Worm (Caenorhabditis elegans): ENCODE measurements around the gene F27E5.7.

F27E5.7 gene

DNA sequence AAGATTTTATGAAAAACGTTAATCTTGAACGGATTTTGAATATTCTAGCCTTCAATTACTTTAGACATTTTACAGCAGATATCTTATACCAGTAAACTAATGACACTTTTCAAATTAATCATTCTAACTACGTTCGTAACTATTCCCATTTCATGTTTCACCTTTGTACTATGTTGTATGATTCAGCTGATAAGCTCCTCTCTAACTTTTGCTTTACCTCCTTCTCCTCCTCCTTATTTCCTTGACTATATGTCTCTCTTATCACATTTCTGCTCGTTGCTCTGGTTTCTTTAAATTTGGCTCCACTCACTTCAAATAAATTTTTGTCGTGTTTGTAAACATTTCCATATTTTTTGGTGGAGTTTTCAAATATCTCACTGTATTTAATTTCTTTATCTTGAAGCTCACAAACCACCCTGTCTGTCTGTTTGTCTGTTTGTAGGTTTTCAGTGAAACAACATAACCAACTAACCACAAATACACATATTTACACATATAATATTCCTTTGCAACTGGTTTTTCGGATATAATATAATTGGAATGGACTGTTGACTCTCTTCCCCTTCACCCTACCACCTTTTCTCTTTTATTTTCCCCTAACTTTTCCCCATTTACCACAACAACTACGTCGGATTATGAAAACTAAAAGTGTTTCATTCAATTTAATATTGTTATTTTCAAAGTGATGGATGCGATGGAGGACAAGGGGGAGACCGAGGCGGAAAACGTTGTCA, 28.2 kb upstream of the F27E5.7 start, which contains the start of gene lact-2:
Gene lact-2 (plus strand): TSS at position 684 of the 734 bp plus-strand sequence.
- TF ChIP-seq R02D3.7 (tag; optimal IDR thresholded peaks at IDR 0.05) (no peak), ZK546.5 (tag; optimal IDR thresholded peaks at IDR 0.05) (no peak), sea-2 (GFP tag; optimal IDR thresholded peaks at IDR 0.05) (no peak), pqm-1 (tag; optimal IDR thresholded peaks at IDR 0.05) (peak; percentile 77), skn-1 (tag; optimal IDR thresholded peaks at IDR 0.05) (no peak), nhr-12 (tag; optimal IDR thresholded peaks at IDR 0.05) (no peak), unc-62 (GFP tag; optimal IDR thresholded peaks at IDR 0.05) (no peak), nhr-67 (tag; optimal IDR thresholded peaks at IDR 0.05) (no peak), ama-1 (optimal IDR thresholded peaks at IDR 0.05) (no peak), elt-2 (tag; optimal IDR thresholded peaks at IDR 0.05) (peak; percentile 76), nhr-43 (tag; optimal IDR thresholded peaks at IDR 0.05; ENCODE audit: poor library complexity, severe bottlenecking) (no peak), hmg-11 (tag; optimal IDR thresholded peaks at IDR 0.05) (no peak)

DNA sequence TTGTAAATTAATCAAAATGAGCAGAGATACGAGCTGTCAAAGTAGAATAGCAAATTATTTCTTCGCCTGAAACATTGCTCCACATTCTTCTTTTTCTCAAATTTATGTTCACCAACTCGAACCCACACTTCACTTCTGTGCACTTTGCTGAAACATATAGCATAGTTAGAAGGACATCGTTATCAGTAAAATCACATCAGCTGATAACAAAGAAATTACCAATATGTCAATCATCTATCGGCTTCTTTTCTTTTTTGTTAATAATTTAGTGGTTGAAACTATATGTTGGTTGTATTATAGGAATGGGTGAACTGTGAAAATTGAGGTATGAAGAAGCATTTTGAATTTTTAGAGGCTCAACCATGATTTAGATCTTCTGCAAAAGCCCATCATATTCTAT, 27.3 kb upstream of the F27E5.7 start:
- TF ChIP-seq pqm-1 (tag; optimal IDR thresholded peaks at IDR 0.05): peak; percentile 60
- no peak for TF ChIP-seq nhr-25 (tag; optimal IDR thresholded peaks at IDR 0.05)
- TF ChIP-seq elt-2 (tag; optimal IDR thresholded peaks at IDR 0.05): peak; percentile 81

DNA sequence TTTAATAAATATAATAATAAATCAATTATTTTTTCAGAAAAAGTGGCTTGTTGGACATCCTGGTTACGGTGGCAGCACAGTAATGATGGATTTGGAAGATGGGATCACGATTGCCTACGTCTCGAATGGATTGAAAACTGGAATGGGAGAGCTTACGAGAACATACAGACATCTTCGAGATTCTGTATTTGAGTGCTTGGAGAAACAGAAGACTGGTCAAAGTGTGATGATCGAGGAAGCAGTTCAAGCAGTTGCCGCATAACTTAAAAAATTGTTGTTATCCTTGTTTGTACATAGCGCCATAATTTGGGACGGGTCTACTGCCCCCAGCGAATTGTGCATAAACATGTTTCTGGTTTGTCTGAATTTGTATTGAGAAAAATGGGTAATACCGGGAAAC, 24.1 kb upstream of the F27E5.7 start:
- TF ChIP-seq ceh-16 (tag; optimal IDR thresholded peaks at IDR 0.05) (no peak), ceh-9 (tag; optimal IDR thresholded peaks at IDR 0.05) (no peak), nhr-12 (tag; optimal IDR thresholded peaks at IDR 0.05) (no peak), zag-1 (tag; optimal IDR thresholded peaks at IDR 0.05) (no peak), ztf-11 (tag; optimal IDR thresholded peaks at IDR 0.05) (no peak), ztf-4 (tag; optimal IDR thresholded peaks at IDR 0.05) (no peak), mml-1 (tag; optimal IDR thresholded peaks at IDR 0.05) (no peak), R02D3.7 (tag; optimal IDR thresholded peaks at IDR 0.05) (no peak), egl-27 (tag; optimal IDR thresholded peaks at IDR 0.05) (no peak), nhr-76 (tag; optimal IDR thresholded peaks at IDR 0.05) (no peak)

DNA sequence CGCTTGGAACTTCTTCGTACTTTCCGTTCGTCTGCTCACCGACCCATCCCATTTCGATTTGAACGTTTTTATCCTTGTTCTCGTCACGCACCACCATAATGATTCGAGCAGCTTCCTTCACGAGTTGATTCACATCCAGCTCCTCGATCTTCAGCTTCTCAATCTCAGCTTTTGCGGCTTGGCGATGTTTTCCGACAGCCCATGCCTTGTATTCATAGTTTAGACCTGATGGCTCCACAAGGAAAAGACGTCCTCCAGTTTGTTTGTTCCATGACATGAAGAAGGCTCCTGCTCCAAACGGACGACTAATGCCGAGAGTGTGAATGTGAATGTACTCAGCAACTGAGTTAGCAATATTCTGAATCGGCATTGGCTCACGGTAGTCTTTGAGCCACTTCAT, 23.5 kb upstream of the F27E5.7 start:
- TF ChIP-seq aly-2 (tag; optimal IDR thresholded peaks at IDR 0.05) (no peak), nhr-11 (tag; optimal IDR thresholded peaks at IDR 0.05) (no peak), elt-1 (tag; optimal IDR thresholded peaks at IDR 0.05) (no peak), ama-1 (optimal IDR thresholded peaks at IDR 0.05) (no peak)

DNA sequence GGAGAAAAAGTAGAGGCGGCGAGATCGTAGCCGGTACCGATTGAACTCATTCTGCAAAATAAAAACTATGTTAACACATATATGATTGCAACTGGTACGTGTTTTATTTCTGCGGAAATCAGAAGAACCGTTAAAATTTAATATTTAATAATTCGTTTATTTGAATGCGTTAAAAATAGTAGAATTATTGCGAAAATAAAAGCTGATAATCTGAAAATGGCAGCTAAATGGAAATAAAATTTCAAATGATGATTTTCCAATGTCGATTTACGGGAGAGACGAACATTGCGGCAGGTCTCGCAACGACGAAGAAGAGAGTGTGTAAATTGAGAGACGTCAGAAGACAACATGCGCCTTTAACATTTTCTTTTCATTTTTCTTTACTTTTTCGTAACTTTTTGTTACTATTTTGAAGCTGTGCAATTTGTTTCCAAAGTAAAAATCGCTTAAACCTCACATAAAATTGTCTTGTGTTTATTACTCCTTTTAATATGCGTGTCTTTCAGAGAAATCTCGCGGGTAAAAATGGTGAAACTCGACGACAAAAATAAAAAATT, 22.7 kb upstream of the F27E5.7 start, which contains the start of the genes pas-7 and puf-12:
Gene pas-7 (minus strand): TSS at position 51 of the 557 bp plus-strand sequence.
Gene puf-12 (plus strand): TSS at position 507 of the 557 bp plus-strand sequence.
- TF ChIP-seq R02D3.7 (tag; optimal IDR thresholded peaks at IDR 0.05) (peak; percentile 62), daf-12 (tag; optimal IDR thresholded peaks at IDR 0.05) (no peak), pha-4 (tag; optimal IDR thresholded peaks at IDR 0.05) (peak; percentile 70), nfya-1 (tag; optimal IDR thresholded peaks at IDR 0.05; ENCODE audit: insufficient read depth) (peak; percentile 75), skn-1 (tag; optimal IDR thresholded peaks at IDR 0.05) (peak; percentile 97), lin-15B (tag; optimal IDR thresholded peaks at IDR 0.05) (peak; percentile 61), nhr-23 (tag; optimal IDR thresholded peaks at IDR 0.05) (peak; percentile 32), sea-2 (GFP tag; optimal IDR thresholded peaks at IDR 0.05) (no peak), elt-2 (tag; optimal IDR thresholded peaks at IDR 0.05) (peak; percentile 6)

ce11 chrII:10103212-10103611, 19.4 kb upstream of the F27E5.7 start:
- TF ChIP-seq nhr-23 (tag; optimal IDR thresholded peaks at IDR 0.05) (no peak), fkh-10 (GFP tag; optimal IDR thresholded peaks at IDR 0.05) (no peak), jun-1 (tag; optimal IDR thresholded peaks at IDR 0.05) (no peak), mml-1 (tag; optimal IDR thresholded peaks at IDR 0.05) (no peak), aly-2 (tag; optimal IDR thresholded peaks at IDR 0.05) (no peak), pqm-1 (tag; optimal IDR thresholded peaks at IDR 0.05) (no peak), fkh-2 (tag; optimal IDR thresholded peaks at IDR 0.05) (no peak), ZK546.5 (tag; optimal IDR thresholded peaks at IDR 0.05) (no peak), nhr-12 (tag; optimal IDR thresholded peaks at IDR 0.05) (no peak), daf-12 (tag; optimal IDR thresholded peaks at IDR 0.05) (no peak), lsy-12 (tag; optimal IDR thresholded peaks at IDR 0.05) (no peak), skn-1 (tag; optimal IDR thresholded peaks at IDR 0.05) (no peak), mdl-1 (tag; optimal IDR thresholded peaks at IDR 0.05) (no peak), nfya-1 (tag; optimal IDR thresholded peaks at IDR 0.05; ENCODE audit: insufficient read depth) (no peak), unc-62 (GFP tag; optimal IDR thresholded peaks at IDR 0.05) (no peak), R02D3.7 (tag; optimal IDR thresholded peaks at IDR 0.05) (no peak)
